Fruit fly (Drosophila melanogaster) whole organism, embryonic: ENCODE results near the gene CG34290.

Source experiments
- Ada2b ChIP-seq: fragments of 200-800 bp; sonication (Bioruptor generic); IDR thresholded peaks from 2 replicates; pipeline ENCODE4 v1.3.6; 2022; ENCODE audit warnings: missing biosample characterization, missing genetic modification characterization
- CG10209 ChIP-seq: fragments of 200-800 bp; sonication (Bioruptor generic); optimal IDR thresholded peaks from 3 replicates; lab custom pipeline; 2017; ENCODE audit warnings: missing biosample characterization, mild to moderate bottlenecking, missing genetic modification characterization, missing genetic modification reagents
- CG12071 ChIP-seq: fragments of 200-800 bp; sonication (Bioruptor generic); optimal IDR thresholded peaks from 3 replicates; lab custom pipeline; 2018; ENCODE audit warnings: missing biosample characterization, mild to moderate bottlenecking, missing genetic modification characterization
- CG12299 ChIP-seq: fragments of 200-800 bp; sonication (Bioruptor generic); optimal IDR thresholded peaks from 2 replicates; lab custom pipeline; 2018; ENCODE audit warnings: missing biosample characterization, mild to moderate bottlenecking, missing genetic modification characterization
- CG16779 ChIP-seq: fragments of 200-800 bp; sonication (Bioruptor generic); IDR thresholded peaks from 2 replicates; pipeline ENCODE4 v1.3.6; 2022; ENCODE audit warnings: missing biosample characterization, missing genetic modification characterization
- CG17385 ChIP-seq: fragments of 200-800 bp; sonication (Bioruptor generic); optimal IDR thresholded peaks from 3 replicates; lab custom pipeline; 2018; ENCODE audit warnings: missing biosample characterization, mild to moderate bottlenecking, missing genetic modification characterization
- CG18011 ChIP-seq: fragments of 200-800 bp; sonication (Bioruptor generic); optimal IDR thresholded peaks from 2 replicates; lab custom pipeline; 2017; ENCODE audit warnings: missing biosample characterization, missing genetic modification characterization, mild to moderate bottlenecking, moderate library complexity, missing genotype
- CG32532 ChIP-seq: fragments of 200-800 bp; sonication (Bioruptor generic); IDR thresholded peaks from 2 replicates; pipeline ENCODE4 v1.3.6; 2022; ENCODE audit warnings: missing biosample characterization, missing genetic modification characterization
- CG32767 ChIP-seq: fragments of 200-800 bp; sonication (Bioruptor generic); IDR thresholded peaks from 2 replicates; pipeline ENCODE4 v1.3.6; 2022; ENCODE audit warnings: missing biosample characterization, missing genetic modification characterization
- CG33557 ChIP-seq: fragments of 200-800 bp; sonication (Bioruptor generic); optimal IDR thresholded peaks from 2 replicates; lab custom pipeline; 2019; ENCODE audit warnings: missing biosample characterization, mild to moderate bottlenecking, missing genetic modification characterization, moderate library complexity
- CG3407 ChIP-seq: fragments of 200-800 bp; sonication (Bioruptor generic); optimal IDR thresholded peaks from 2 replicates; lab custom pipeline; 2018; ENCODE audit warnings: missing biosample characterization, mild to moderate bottlenecking, missing genetic modification characterization
- CG3847 ChIP-seq: fragments of 200-800 bp; sonication (Bioruptor generic); IDR thresholded peaks from 2 replicates; pipeline ENCODE4 v1.3.6; 2022; ENCODE audit warnings: missing biosample characterization, missing genetic modification characterization
- CG4707 ChIP-seq: fragments of 200-800 bp; sonication (Bioruptor generic); optimal IDR thresholded peaks from 2 replicates; lab custom pipeline; 2018; ENCODE audit warnings: missing biosample characterization, mild to moderate bottlenecking, missing genetic modification characterization, moderate library complexity
- CG4854 ChIP-seq: fragments of 200-800 bp; sonication (Bioruptor generic); optimal IDR thresholded peaks from 2 replicates; lab custom pipeline; 2016; ENCODE audit warnings: missing biosample characterization, missing genetic modification characterization, inconsistent platforms
- CG6254 ChIP-seq: fragments of 200-800 bp; sonication (Bioruptor generic); optimal IDR thresholded peaks from 3 replicates; lab custom pipeline; 2017; ENCODE audit warnings: mild to moderate bottlenecking, missing biosample characterization, missing genetic modification reagents, missing genetic modification characterization
- CG6272 ChIP-seq: fragments of 200-800 bp; sonication (Bioruptor generic); IDR thresholded peaks from 2 replicates; pipeline ENCODE4 v1.3.6; 2022; ENCODE audit warnings: missing biosample characterization, missing genetic modification characterization
- CG6791 ChIP-seq: fragments of 200-800 bp; sonication (Bioruptor generic); IDR thresholded peaks from 3 replicates; pipeline ENCODE4 v1.3.6; 2022; ENCODE audit warnings: missing biosample characterization, missing genetic modification characterization; ENCODE audit not compliant: partially characterized antibody
- CG9797 ChIP-seq: fragments of 200-800 bp; sonication (Bioruptor generic); optimal IDR thresholded peaks from 3 replicates; lab custom pipeline; 2018; ENCODE audit warnings: missing biosample characterization, mild to moderate bottlenecking, missing genetic modification characterization
- Camta ChIP-seq: fragments of 200-800 bp; sonication (Bioruptor generic); optimal IDR thresholded peaks from 2 replicates; lab custom pipeline; 2016; ENCODE audit warnings: missing biosample characterization, missing genetic modification characterization
- Deaf1 ChIP-seq: fragments of 200-800 bp; optimal IDR thresholded peaks from 3 replicates; lab custom pipeline; 2019; ENCODE audit warnings: missing biosample characterization, mild to moderate bottlenecking, missing genetic modification characterization, moderate library complexity
- ERR ChIP-seq: fragments of 200-800 bp; sonication (Bioruptor generic); optimal IDR thresholded peaks from 2 replicates; lab custom pipeline; 2016; ENCODE audit warnings: missing biosample characterization, missing genetic modification characterization
- Eip74EF ChIP-seq, 2 experiments: fragments of 200-800 bp in 1 of 2; fragments of >200 bp in 1 of 2; sonication (Bioruptor generic) in 1 of 2; optimal IDR thresholded peaks; 2 replicates each; lab custom pipeline; 2017 to 2019; ENCODE audit warnings: missing biosample characterization in 2 of 2, missing genetic modification characterization in 2 of 2, mild to moderate bottlenecking in 1 of 2, moderate library complexity in 1 of 2
- H15 ChIP-seq: fragments of 200-800 bp; sonication (Bioruptor generic); IDR thresholded peaks from 3 replicates; pipeline ENCODE4 v1.3.6; 2022; ENCODE audit warnings: missing biosample characterization, missing genetic modification characterization
- Hmr ChIP-seq: fragments of 200-800 bp; sonication (Bioruptor generic); optimal IDR thresholded peaks from 3 replicates; lab custom pipeline; 2017; ENCODE audit warnings: mild to moderate bottlenecking, missing biosample characterization, missing genetic modification reagents, missing genetic modification characterization
- MBD-R2 ChIP-seq: fragments of 200-800 bp; sonication (Bioruptor generic); IDR thresholded peaks from 2 replicates; pipeline ENCODE4 v1.3.6; 2022; ENCODE audit warnings: missing biosample characterization, missing genetic modification characterization
- Max ChIP-seq: fragments of 200-800 bp; sonication (Bioruptor generic); optimal IDR thresholded peaks from 2 replicates; lab custom pipeline; 2016; ENCODE audit warnings: missing biosample characterization, mild to moderate bottlenecking, missing genetic modification characterization
- NfI ChIP-seq: fragments of 200-800 bp; sonication (Bioruptor generic); optimal IDR thresholded peaks from 3 replicates; lab custom pipeline; 2018; ENCODE audit warnings: missing biosample characterization, mild to moderate bottlenecking, missing genetic modification characterization, moderate library complexity
- Scr ChIP-seq: fragments of 200-800 bp; sonication (Bioruptor generic); IDR thresholded peaks from 2 replicates; pipeline ENCODE4 v1.3.6; 2022; ENCODE audit warnings: missing biosample characterization, missing genetic modification characterization; ENCODE audit not compliant: partially characterized antibody
- Sin3A ChIP-seq: fragments of >200 bp; optimal IDR thresholded peaks from 2 replicates; lab custom pipeline; 2018
- Sry-δ ChIP-seq: fragments of 200-800 bp; sonication (Bioruptor generic); optimal IDR thresholded peaks from 2 replicates; lab custom pipeline; 2016; ENCODE audit warnings: missing biosample characterization, missing genetic modification characterization
- Tbp ChIP-seq: fragments of >200 bp; optimal IDR thresholded peaks from 2 replicates; lab custom pipeline; 2018; ENCODE audit warnings: missing biosample characterization, missing genetic modification characterization
- ara ChIP-seq: fragments of 200-800 bp; sonication (Bioruptor generic); IDR thresholded peaks from 2 replicates; pipeline ENCODE4 v1.3.6; 2022; ENCODE audit warnings: missing biosample characterization, missing genetic modification characterization
- br ChIP-seq: fragments of >200 bp; optimal IDR thresholded peaks from 2 replicates; lab custom pipeline; 2017
- cas ChIP-seq: fragments of 200-800 bp; sonication (Bioruptor generic); IDR thresholded peaks from 2 replicates; pipeline ENCODE4 v1.3.6; 2022; ENCODE audit warnings: missing biosample characterization, missing genetic modification characterization
- cg ChIP-seq: fragments of 200-800 bp; sonication (Bioruptor generic); optimal IDR thresholded peaks from 3 replicates; lab custom pipeline; 2019; ENCODE audit warnings: missing biosample characterization, mild to moderate bottlenecking, missing genetic modification characterization, moderate library complexity
- exex ChIP-seq: fragments of 200-800 bp; sonication (Bioruptor generic); optimal IDR thresholded peaks from 4 replicates; lab custom pipeline; 2018; ENCODE audit warnings: missing biosample characterization, mild to moderate bottlenecking, missing genetic modification characterization, moderate library complexity
- gcm ChIP-seq: fragments of 200-800 bp; sonication (Bioruptor generic); optimal IDR thresholded peaks from 2 replicates; lab custom pipeline; 2019; ENCODE audit warnings: missing biosample characterization, mild to moderate bottlenecking, missing genetic modification characterization, moderate library complexity
- insv ChIP-seq, 2 experiments: fragments of 200-800 bp; sonication (Bioruptor generic); optimal IDR thresholded peaks; 3 replicates each; lab custom pipeline; 2016 to 2018; ENCODE audit warnings: missing biosample characterization in 2 of 2, missing genetic modification characterization in 2 of 2
- jumu ChIP-seq: fragments of 200-800 bp; sonication (Bioruptor generic); optimal IDR thresholded peaks from 3 replicates; lab custom pipeline; 2016; ENCODE audit warnings: missing biosample characterization, missing genetic modification characterization
- knrl ChIP-seq: fragments of 200-800 bp; sonication (Bioruptor generic); IDR thresholded peaks from 3 replicates; pipeline ENCODE4 v1.3.6; 2022; ENCODE audit warnings: missing biosample characterization, missing genetic modification characterization; ENCODE audit not compliant: partially characterized antibody
- lmd ChIP-seq: fragments of 200-800 bp; sonication (Bioruptor generic); IDR thresholded peaks from 2 replicates; pipeline ENCODE4 v1.3.6; 2022; ENCODE audit warnings: missing biosample characterization, missing genetic modification characterization
- mam ChIP-seq: fragments of 200-800 bp; sonication (Bioruptor generic); optimal IDR thresholded peaks from 3 replicates; lab custom pipeline; 2016; ENCODE audit warnings: missing biosample characterization, missing genetic modification characterization
- nau ChIP-seq: fragments of 200-800 bp; sonication (Bioruptor generic); optimal IDR thresholded peaks from 3 replicates; lab custom pipeline; 2017; ENCODE audit warnings: missing biosample characterization, mild to moderate bottlenecking, missing genetic modification characterization, missing genetic modification reagents
- otp ChIP-seq: fragments of 200-800 bp; sonication (Bioruptor generic); IDR thresholded peaks from 3 replicates; pipeline ENCODE4, ENCODE4 v1.3.6; 2022; ENCODE audit warnings: missing biosample characterization, missing genetic modification characterization
- ro ChIP-seq: fragments of 200-800 bp; sonication (Bioruptor generic); IDR thresholded peaks from 2 replicates; pipeline ENCODE4 v1.3.6; 2022; ENCODE audit warnings: missing biosample characterization, missing genetic modification characterization
- sd ChIP-seq: fragments of 200-800 bp; sonication (Bioruptor generic); optimal IDR thresholded peaks from 3 replicates; lab custom pipeline; 2018; ENCODE audit warnings: missing biosample characterization, mild to moderate bottlenecking, missing genetic modification characterization, moderate library complexity
- so ChIP-seq: fragments of 200-800 bp; sonication (Bioruptor generic); IDR thresholded peaks from 3 replicates; pipeline ENCODE4 v1.3.6; 2022; ENCODE audit warnings: missing biosample characterization, missing genetic modification characterization
- stwl ChIP-seq: fragments of 200-800 bp; sonication (Bioruptor generic); optimal IDR thresholded peaks from 3 replicates; lab custom pipeline; 2018; ENCODE audit warnings: missing biosample characterization, mild to moderate bottlenecking, missing genetic modification characterization, moderate library complexity
- tll ChIP-seq, 2 experiments: fragments of 200-800 bp in 1 of 2; fragments of >200 bp in 1 of 2; sonication (Bioruptor generic) in 1 of 2; optimal IDR thresholded peaks; 2 replicates each; lab custom pipeline; 2017 to 2019; ENCODE audit warnings: missing biosample characterization in 2 of 2, missing genetic modification characterization in 2 of 2, mild to moderate bottlenecking in 1 of 2, moderate library complexity in 1 of 2

Gene CG34290

dm6 chr3R:24289768-24290349 is at the start of gene CG34290, which contains the start of gene Uck (continued):
- TF ChIP-seq sd (tag; lab: Kevin White, UChicago) (peak; percentile 42), gcm (GFP tag; lab: Kevin White, UChicago) (peak; percentile 38), otp (GFP tag; lab: Robert Waterston, UW) (peak; percentile 89), insv (GFP tag; optimal IDR thresholded peaks at IDR 0.05; lab: Kevin White, UChicago) (peak in 1 of 2 experiments; percentile 66), CG6272 (peak; percentile 15; the same call in 1 of the 2 replicates), CG17385 (peak; percentile 84), CG4854 (peak; percentile 46), knrl (peak; percentile 82), CG32532 (GFP tag; lab: Robert Waterston, UW) (peak; percentile 78), jumu (GFP tag; lab: Kevin White, UChicago) (peak; percentile 13), CG10209 (GFP tag; lab: Kevin White, UChicago) (peak; percentile 79), Sin3A (lab: Kevin White, UChicago) (peak; percentile 62), CG3407 (GFP tag; lab: Kevin White, UChicago) (peak; percentile 58), Max (peak; percentile 69), CG9797 (peak; percentile 72), nau (GFP tag; lab: Kevin White, UChicago) (peak; percentile 86), CG3847 (GFP tag; lab: Robert Waterston, UW) (peak; percentile 85), Deaf1 (tag; lab: Kevin White, UChicago) (peak; percentile 35), cg (GFP tag; lab: Kevin White, UChicago) (no peak), CG12299 (tag; lab: Kevin White, UChicago) (peak; percentile 59), Ada2b (GFP tag; lab: Robert Waterston, UW) (peak; percentile 39; the same call in 1 of the 2 replicates), br (lab: Kevin White, UChicago) (no peak), tll (GFP tag; optimal IDR thresholded peaks at IDR 0.05; lab: Kevin White, UChicago) (no peak), H15 (GFP tag; lab: Robert Waterston, UW) (peak; percentile 80), Hmr (peak; percentile 94), Tbp (no peak), CG12071 (GFP tag; lab: Kevin White, UChicago) (peak; percentile 85), Scr (peak; percentile 81), CG6254 (GFP tag; lab: Kevin White, UChicago) (peak; percentile 41), CG4707 (peak; percentile 78), cas (0 out of 2 replicates have a peak, but pooled peaks have one; percentile 12), so (GFP tag; lab: Robert Waterston, UW) (peak; percentile 70; the same call in 1 of the 3 replicates), MBD-R2 (GFP tag; lab: Robert Waterston, UW) (peak; percentile 90), CG32767 (0 out of 2 replicates have a peak, but pooled peaks have one; percentile 18), stwl (tag; lab: Kevin White, UChicago) (peak; percentile 91), exex (tag; lab: Kevin White, UChicago) (peak; percentile 69), CG16779 (no peak; the same call in 1 of the 2 replicates), ERR (GFP tag; lab: Kevin White, UChicago) (peak; percentile 78), lmd (GFP tag; lab: Robert Waterston, UW) (peak; percentile 63), Sry-δ (peak; percentile 97), CG6791 (GFP tag; lab: Robert Waterston, UW) (peak; percentile 83), ro (GFP tag; lab: Robert Waterston, UW) (no peak), Camta (GFP tag; lab: Kevin White, UChicago) (peak; percentile 73), CG33557 (GFP tag; lab: Kevin White, UChicago) (peak; percentile 70), Eip74EF (GFP tag; optimal IDR thresholded peaks at IDR 0.05; lab: Kevin White, UChicago) (peak in 1 of 2 experiments; percentile 73), CG18011 (GFP tag; lab: Kevin White, UChicago) (peak; percentile 72), mam (GFP tag; lab: Kevin White, UChicago) (peak; percentile 67), ara (GFP tag; lab: Robert Waterston, UW) (peak; percentile 36; the same call in 1 of the 2 replicates), NfI (GFP tag; lab: Kevin White, UChicago) (peak; percentile 92)
